Fruit fly (Drosophila melanogaster): ENCODE data around the gene CG13358.

Gene CG13358

dm6 chrX:771431-772064, 33.2 kb downstream of the CG13358 start (continued):
- TF ChIP-seq CG18262 (tag; optimal IDR thresholded peaks at IDR 0.05) (peak; percentile 46), CG2120 (GFP tag; optimal IDR thresholded peaks at IDR 0.05) (no peak), CG4424 (GFP tag; optimal IDR thresholded peaks at IDR 0.05) (peak; percentile 46), Chrac-16 (GFP tag; optimal IDR thresholded peaks at IDR 0.05) (peak; percentile 38), CG9817 (tag; optimal IDR thresholded peaks at IDR 0.05) (no peak), CG16815 (GFP tag; optimal IDR thresholded peaks at IDR 0.05) (peak; percentile 23), CG16863 (GFP tag; optimal IDR thresholded peaks at IDR 0.05) (peak; percentile 2), gem (tag; optimal IDR thresholded peaks at IDR 0.05) (peak; percentile 69), CG1602 (GFP tag; optimal IDR thresholded peaks at IDR 0.05) (peak; percentile 2), zf30C (GFP tag; optimal IDR thresholded peaks at IDR 0.05) (peak; percentile 67), Deaf1 (tag; optimal IDR thresholded peaks at IDR 0.05) (peak; percentile 11), lab (GFP tag; optimal IDR thresholded peaks at IDR 0.05) (peak; percentile 11)

DNA sequence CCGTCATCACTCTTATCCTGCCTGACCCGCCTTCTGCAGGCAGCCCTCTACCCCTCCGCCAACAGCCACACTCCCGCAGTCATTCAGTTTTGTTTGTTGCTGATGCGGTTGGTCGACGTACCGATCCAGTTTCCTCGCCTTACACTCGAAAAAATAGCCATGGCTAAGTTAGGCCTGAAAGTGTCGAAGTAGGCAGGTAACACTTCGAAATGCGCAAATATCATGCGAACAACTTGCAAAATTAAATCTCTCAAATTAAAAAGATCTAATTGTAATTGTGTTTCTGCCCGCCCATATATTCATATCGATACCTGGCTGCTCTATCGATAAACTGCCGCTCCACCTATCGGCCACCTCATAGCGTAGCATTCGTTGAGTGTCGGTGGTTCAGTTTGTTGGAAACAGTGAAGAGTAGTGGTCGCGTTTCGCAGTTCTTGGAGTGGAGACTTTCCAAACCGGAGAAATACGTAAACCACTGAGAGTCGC, 35.0 kb downstream of the CG13358 start, which contains the start of gene fz3:
fz3 (plus strand) TSS at position 307 of the 486 bp plus-strand sequence.
- no peak for TF ChIP-seq CG17328 (GFP tag; IDR thresholded peaks at IDR 0.05)
- no peak for TF ChIP-seq cwo (GFP tag; optimal IDR thresholded peaks at IDR 0.05)
- TF ChIP-seq HLHmδ (GFP tag; optimal IDR thresholded peaks at IDR 0.05) = peak; percentile 74
- TF ChIP-seq CG11085 (GFP tag; IDR thresholded peaks at IDR 0.05) = no peak
- peak; percentile 94 for TF ChIP-seq bbx (GFP tag; IDR thresholded peaks at IDR 0.05; ENCODE audit: partially characterized antibody)
- peak; percentile 53 for TF ChIP-seq CG12659 (GFP tag; optimal IDR thresholded peaks at IDR 0.05)
- TF ChIP-seq jigr1 (GFP tag; IDR thresholded peaks at IDR 0.05) = no peak
- TF ChIP-seq CoRest (tag; optimal IDR thresholded peaks at IDR 0.05) = peak; percentile 26
- TF ChIP-seq corto (GFP tag; optimal IDR thresholded peaks at IDR 0.05) = peak; percentile 51
- peak; percentile 88 for TF ChIP-seq CTCF (GFP tag; optimal IDR thresholded peaks at IDR 0.05)
- peak; percentile 71 for TF ChIP-seq CG15514 (GFP tag; optimal IDR thresholded peaks at IDR 0.05)
- peak; percentile 84 for TF ChIP-seq BEAF-32 (GFP tag; optimal IDR thresholded peaks at IDR 0.05)
- TF ChIP-seq en (GFP tag; optimal IDR thresholded peaks at IDR 0.05) = no peak
- TF ChIP-seq CG10565 (GFP tag; optimal IDR thresholded peaks at IDR 0.05) = no peak
- peak; percentile 49 for TF ChIP-seq Ets97D (GFP tag; optimal IDR thresholded peaks at IDR 0.05)
- peak; percentile 64 for TF ChIP-seq zf30C (GFP tag; optimal IDR thresholded peaks at IDR 0.05)
- peak; percentile 73 for TF ChIP-seq nom (GFP tag; optimal IDR thresholded peaks at IDR 0.05)
- TF ChIP-seq exex (tag; optimal IDR thresholded peaks at IDR 0.05) = peak; percentile 10
- TF ChIP-seq vvl (GFP tag; IDR thresholded peaks at IDR 0.05) = peak; percentile 40
- peak in 1 of 2 experiments; percentile 16 for TF ChIP-seq insv (GFP tag; optimal IDR thresholded peaks at IDR 0.05)
- peak; percentile 49 for TF ChIP-seq CG12769 (tag; optimal IDR thresholded peaks at IDR 0.05)
- no peak for TF ChIP-seq Hr78 (GFP tag; optimal IDR thresholded peaks at IDR 0.05)
- TF ChIP-seq Dll (GFP tag; IDR thresholded peaks at IDR 0.05; ENCODE audit: partially characterized antibody) = peak; percentile 91
- peak; percentile 27; the same call in 1 of the 2 replicates for TF ChIP-seq CG31441 (GFP tag; IDR thresholded peaks at IDR 0.05)
- TF ChIP-seq CG33213 (GFP tag; optimal IDR thresholded peaks at IDR 0.05) = no peak
- peak; percentile 41 for TF ChIP-seq HmgZ (tag; optimal IDR thresholded peaks at IDR 0.05)
- no peak for TF ChIP-seq wor (GFP tag; IDR thresholded peaks at IDR 0.05)
- no peak for TF ChIP-seq Meics (GFP tag; optimal IDR thresholded peaks at IDR 0.05)
- TF ChIP-seq CG14710 (tag; optimal IDR thresholded peaks at IDR 0.05) = peak; percentile 40
- TF ChIP-seq CG14014 (GFP tag; IDR thresholded peaks at IDR 0.05) = no peak
- peak; percentile 54 for TF ChIP-seq MBD-R2 (GFP tag; IDR thresholded peaks at IDR 0.05)
- TF ChIP-seq dan (GFP tag; IDR thresholded peaks at IDR 0.05) = no peak
- peak; percentile 79 for TF ChIP-seq crol (GFP tag; IDR thresholded peaks at IDR 0.05)
- peak; percentile 23 for TF ChIP-seq CG15601 (tag; optimal IDR thresholded peaks at IDR 0.05)
- no peak for TF ChIP-seq CG4707 (GFP tag; optimal IDR thresholded peaks at IDR 0.05)
- no peak for TF ChIP-seq CG12071 (GFP tag; optimal IDR thresholded peaks at IDR 0.05)
- no peak for TF ChIP-seq CG3407 (GFP tag; optimal IDR thresholded peaks at IDR 0.05)

Data from whole organism, embryonic.